Worm (Caenorhabditis elegans) whole organism, mixed stage, embryonic: ENCODE data around the gene snr-5.

Experiments used
- M03D4.4 ChIP-seq: sonication (generic microtip); optimal IDR thresholded peaks from 2 replicates; lab custom pipeline; 2017; ENCODE audit warnings: mild to moderate bottlenecking, missing genetic modification characterization, missing compliant biosample characterization
- bed-3 ChIP-seq: fragments of 200-800 bp; sonication (Bioruptor generic); optimal IDR thresholded peaks from 3 replicates; lab custom pipeline; 2018; ENCODE audit warnings: mild to moderate bottlenecking, missing genetic modification characterization, moderate library complexity, missing compliant biosample characterization
- blmp-1 ChIP-seq: fragments of 150-350 bp; optimal IDR thresholded peaks from 2 replicates; lab custom pipeline; 2014; ENCODE audit warnings: missing biosample characterization, missing genetic modification characterization
- ceh-43 ChIP-seq: fragments of 200-800 bp; sonication (Bioruptor generic); optimal IDR thresholded peaks from 2 replicates; lab custom pipeline; 2018; ENCODE audit warnings: mild to moderate bottlenecking, missing genetic modification characterization, moderate library complexity, missing compliant biosample characterization
- ceh-83 ChIP-seq: fragments of 200-800 bp; sonication (Bioruptor generic); optimal IDR thresholded peaks from 2 replicates; lab custom pipeline; 2018; ENCODE audit warnings: mild to moderate bottlenecking, missing genetic modification characterization, missing compliant biosample characterization
- cnd-1 ChIP-seq: fragments of 200-800 bp; sonication (Bioruptor generic); optimal IDR thresholded peaks from 2 replicates; lab custom pipeline; 2018; ENCODE audit warnings: mild to moderate bottlenecking, missing genetic modification characterization, missing compliant biosample characterization
- drap-1 ChIP-seq: fragments of 200-800 bp; sonication (Bioruptor generic); optimal IDR thresholded peaks from 3 replicates; lab custom pipeline; 2018; ENCODE audit warnings: mild to moderate bottlenecking, missing genetic modification characterization, missing compliant biosample characterization
- elt-1 ChIP-seq: sonication (generic microtip); optimal IDR thresholded peaks from 2 replicates; lab custom pipeline; 2017; ENCODE audit warnings: missing genetic modification characterization, mild to moderate bottlenecking, missing compliant biosample characterization, antibody characterized with exemption, moderate library complexity, borderline replicate concordance; ENCODE audit not compliant: insufficient read depth
- elt-3 ChIP-seq: fragments of 150-350 bp; optimal IDR thresholded peaks from 2 replicates; lab custom pipeline; 2014; ENCODE audit warnings: missing biosample characterization, missing genetic modification characterization
- flh-1 ChIP-seq: fragments of 200-800 bp; sonication (Bioruptor generic); optimal IDR thresholded peaks from 2 replicates; lab custom pipeline; 2018; ENCODE audit warnings: mild to moderate bottlenecking, missing genetic modification characterization, moderate library complexity, missing compliant biosample characterization
- hlh-1 ChIP-seq: fragments of 150-350 bp; optimal IDR thresholded peaks from 2 replicates; lab custom pipeline; 2014; ENCODE audit warnings: missing biosample characterization, missing genetic modification reagents, missing genetic modification characterization
- lin-13 ChIP-seq: fragments of 150-350 bp; optimal IDR thresholded peaks from 2 replicates; lab custom pipeline; 2014; ENCODE audit warnings: missing biosample characterization, missing genetic modification characterization
- lin-32 ChIP-seq: fragments of 200-800 bp; sonication (Bioruptor generic); optimal IDR thresholded peaks from 2 replicates; lab custom pipeline; 2018; ENCODE audit warnings: mild to moderate bottlenecking, missing genetic modification characterization, missing compliant biosample characterization
- lsy-2 ChIP-seq: fragments of 150-350 bp; optimal IDR thresholded peaks from 2 replicates; lab custom pipeline; 2014; ENCODE audit warnings: missing biosample characterization, missing genetic modification characterization
- mab-5 ChIP-seq: fragments of 150-350 bp; optimal IDR thresholded peaks from 2 replicates; lab custom pipeline; 2014; ENCODE audit warnings: missing biosample characterization, missing genetic modification characterization
- mep-1 ChIP-seq: fragments of 150-350 bp; optimal IDR thresholded peaks from 2 replicates; lab custom pipeline; 2017; ENCODE audit warnings: missing biosample characterization, missing genetic modification reagents, missing genetic modification characterization, inconsistent platforms
- mls-2 ChIP-seq: sonication (generic microtip); optimal IDR thresholded peaks from 2 replicates; lab custom pipeline; 2016; ENCODE audit warnings: mild to moderate bottlenecking, missing genetic modification characterization, moderate library complexity, missing compliant biosample characterization
- nhr-237 ChIP-seq: fragments of 150-350 bp; optimal IDR thresholded peaks from 2 replicates; lab custom pipeline; 2014; ENCODE audit warnings: missing biosample characterization, missing genetic modification characterization
- nhr-28 ChIP-seq: fragments of 150-350 bp; optimal IDR thresholded peaks from 2 replicates; lab custom pipeline; 2014; ENCODE audit warnings: missing biosample characterization, missing genetic modification characterization
- nhr-76 ChIP-seq: sonication (generic microtip); optimal IDR thresholded peaks from 2 replicates; lab custom pipeline; 2017; ENCODE audit warnings: missing biosample characterization, missing genetic modification characterization
- pha-4 ChIP-seq: fragments of 150-350 bp; optimal IDR thresholded peaks from 2 replicates; lab custom pipeline; 2018; ENCODE audit warnings: missing biosample characterization, missing genetic modification reagents, missing genetic modification characterization
- sem-2 ChIP-seq: fragments of 200-800 bp; sonication (Bioruptor generic); optimal IDR thresholded peaks from 2 replicates; lab custom pipeline; 2018; ENCODE audit warnings: mild to moderate bottlenecking, missing genetic modification characterization, missing compliant biosample characterization
- snpc-4 ChIP-seq: fragments of 150-350 bp; optimal IDR thresholded peaks from 2 replicates; lab custom pipeline; 2014; ENCODE audit warnings: missing biosample characterization, missing genetic modification characterization
- tbx-8 ChIP-seq: fragments of 200-800 bp; sonication (Bioruptor generic); optimal IDR thresholded peaks from 2 replicates; lab custom pipeline; 2018; ENCODE audit warnings: mild to moderate bottlenecking, missing genetic modification characterization, moderate library complexity, missing compliant biosample characterization
- unc-120 ChIP-seq: sonication (generic microtip); optimal IDR thresholded peaks from 2 replicates; lab custom pipeline; 2017; ENCODE audit warnings: missing genetic modification characterization, missing compliant biosample characterization; ENCODE audit not compliant: poor library complexity, severe bottlenecking
- unc-39 ChIP-seq: fragments of 150-350 bp; optimal IDR thresholded peaks from 2 replicates; lab custom pipeline; 2014; ENCODE audit warnings: missing biosample characterization, missing genetic modification characterization
- unc-62 ChIP-seq: fragments of 150-350 bp; optimal IDR thresholded peaks from 2 replicates; lab custom pipeline; 2014; ENCODE audit warnings: missing biosample characterization, missing genetic modification reagents, missing genetic modification characterization
- zip-8 ChIP-seq: fragments of 150-350 bp; optimal IDR thresholded peaks from 2 replicates; lab custom pipeline; 2014; ENCODE audit warnings: missing biosample characterization, missing genetic modification characterization
- ztf-11 ChIP-seq: fragments of 150-350 bp; optimal IDR thresholded peaks from 2 replicates; lab custom pipeline; 2014; ENCODE audit warnings: missing biosample characterization, missing genetic modification characterization

The snr-5 gene

ce11 chrIII:7819866-7820265 is 42.0 kb upstream of the snr-5 start:
- TF ChIP-seq nhr-237 (tag; lab: Kevin White, UChicago) (no peak), lsy-2 (tag; lab: Kevin White, UChicago) (peak; percentile 3), flh-1 (no peak), cnd-1 (tag; lab: Kevin White, UChicago) (no peak), ceh-43 (GFP tag; lab: Kevin White, UChicago) (no peak), bed-3 (no peak), sem-2 (GFP tag; lab: Kevin White, UChicago) (no peak)

- TF ChIP-seq ceh-43 (GFP tag; lab: Kevin White, UChicago): no peak
- TF ChIP-seq snpc-4: no peak
- no peak for TF ChIP-seq ztf-11
- no peak for TF ChIP-seq elt-3 (tag; lab: Kevin White, UChicago)
- TF ChIP-seq lin-13 (tag; lab: Kevin White, UChicago): no peak
- no peak for TF ChIP-seq drap-1 (GFP tag; lab: Kevin White, UChicago)
- no peak for TF ChIP-seq mep-1 (tag; lab: Kevin White, UChicago)
- no peak for TF ChIP-seq pha-4
- no peak for TF ChIP-seq sem-2 (GFP tag; lab: Kevin White, UChicago)
- TF ChIP-seq tbx-8 (GFP tag; lab: Kevin White, UChicago): no peak
- TF ChIP-seq unc-120 (tag; lab: Kevin White, UChicago): no peak
- no peak for TF ChIP-seq cnd-1 (tag; lab: Kevin White, UChicago)
- TF ChIP-seq lsy-2 (tag; lab: Kevin White, UChicago): no peak
- no peak for TF ChIP-seq hlh-1 (tag; lab: Kevin White, UChicago)
- no peak for TF ChIP-seq M03D4.4
- no peak for TF ChIP-seq lin-32 (GFP tag; lab: Kevin White, UChicago)
- no peak for TF ChIP-seq ceh-83 (GFP tag; lab: Kevin White, UChicago)
- no peak for TF ChIP-seq bed-3
These were observed 38.6 kb upstream of the snr-5 start for ce11 chrIII:7823285-7823684.

ce11 chrIII:7824041-7824440 is 37.8 kb upstream of the snr-5 start:
- TF ChIP-seq mep-1 (tag; lab: Kevin White, UChicago): no peak
- TF ChIP-seq ztf-11: no peak
- TF ChIP-seq elt-3 (tag; lab: Kevin White, UChicago): no peak
- TF ChIP-seq blmp-1: no peak
- TF ChIP-seq cnd-1 (tag; lab: Kevin White, UChicago): peak; percentile 26
- TF ChIP-seq, all 35 proteins: peak for 1

DNA sequence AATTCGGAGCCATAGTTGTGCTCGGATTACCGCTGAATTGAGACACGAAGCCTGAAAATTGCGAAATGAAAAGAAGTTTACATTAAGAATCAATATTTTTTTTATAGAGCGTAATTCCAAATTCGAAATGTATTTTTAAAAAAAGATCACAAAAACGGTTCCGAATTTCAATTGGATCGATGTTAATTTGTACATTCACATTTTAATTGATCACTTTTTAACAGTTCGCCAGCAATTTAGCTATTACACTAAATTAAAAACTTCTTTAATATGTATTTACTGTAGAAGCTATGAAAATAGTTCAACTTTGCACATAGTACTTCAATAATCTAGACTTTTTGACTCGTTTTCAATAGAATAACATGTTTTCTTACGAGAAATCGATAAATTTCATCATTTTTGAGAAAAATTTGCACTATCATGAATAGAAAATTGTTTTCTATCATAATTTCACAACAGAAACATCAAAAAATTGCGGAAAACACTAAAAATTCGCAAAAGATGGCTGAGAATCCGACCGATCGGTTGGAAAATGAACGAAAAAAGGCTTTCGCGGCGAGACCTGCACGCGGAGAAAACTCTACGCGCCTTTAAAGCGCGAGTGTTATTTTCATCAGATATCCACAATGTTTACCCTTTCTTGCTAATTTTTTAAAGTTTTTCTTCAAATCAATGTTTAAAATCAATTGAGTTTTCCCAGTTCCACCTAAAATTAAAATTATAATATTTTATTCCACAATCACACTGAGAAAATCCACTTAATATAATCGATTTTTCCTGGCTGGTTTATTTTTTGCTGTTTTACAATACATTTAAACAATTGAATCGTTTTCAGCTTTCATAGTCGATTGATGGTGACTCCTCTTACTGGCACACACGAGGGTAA is 33.1 kb upstream of the snr-5 start, which contains the start of the genes egl-45 and kcmf-1:
Gene egl-45, minus strand, starts transcription at position 51 of the 886 bp plus-strand sequence.
Gene kcmf-1, plus strand, starts transcription at position 836 of the 886 bp plus-strand sequence.
- peak; percentile 44 for TF ChIP-seq mep-1 (tag; lab: Kevin White, UChicago)
- peak; percentile 36 for TF ChIP-seq lsy-2 (tag; lab: Kevin White, UChicago)
- peak; percentile 13 for TF ChIP-seq hlh-1 (tag; lab: Kevin White, UChicago)
- peak; percentile 66 for TF ChIP-seq unc-120 (tag; lab: Kevin White, UChicago)
- no peak for TF ChIP-seq nhr-76 (tag; lab: Kevin White, UChicago)
- no peak for TF ChIP-seq ztf-11
- TF ChIP-seq, all 35 proteins: peak for 4

ce11 chrIII:7832473-7832872 is 29.4 kb upstream of the snr-5 start:
- TF ChIP-seq zip-8 (tag; lab: Kevin White, UChicago): no peak
- no peak for TF ChIP-seq hlh-1 (tag; lab: Kevin White, UChicago)
- no peak for TF ChIP-seq unc-62 (GFP tag; lab: Kevin White, UChicago)
- no peak for TF ChIP-seq mab-5 (tag; lab: Kevin White, UChicago)
- TF ChIP-seq nhr-28 (tag; lab: Kevin White, UChicago): no peak
- TF ChIP-seq mls-2 (tag; lab: Kevin White, UChicago): no peak
- no peak for TF ChIP-seq lsy-2 (tag; lab: Kevin White, UChicago)
- no peak for TF ChIP-seq unc-39 (tag; lab: Kevin White, UChicago)
- TF ChIP-seq unc-120 (tag; lab: Kevin White, UChicago): no peak
- no peak for TF ChIP-seq elt-3 (tag; lab: Kevin White, UChicago)
- TF ChIP-seq tbx-8 (GFP tag; lab: Kevin White, UChicago): no peak
- no peak for TF ChIP-seq flh-1
- no peak for TF ChIP-seq elt-1 (tag; lab: Kevin White, UChicago)
